Worm (Caenorhabditis elegans) whole organism, L4/young adult: ENCODE results near the gene B0361.4.

ENCODE experiments used
- W03F9.2 ChIP-seq: fragments of 150-350 bp; optimal IDR thresholded peaks from 2 replicates; lab custom pipeline; 2014; ENCODE audit warnings: missing biosample characterization, missing genetic modification characterization
- him-1 ChIP-seq: sonication (generic microtip); optimal IDR thresholded peaks from 2 replicates; lab custom pipeline; 2016; ENCODE audit warnings: missing genotype, missing genetic modification reagents, missing genetic modification characterization, missing compliant biosample characterization

DNA sequence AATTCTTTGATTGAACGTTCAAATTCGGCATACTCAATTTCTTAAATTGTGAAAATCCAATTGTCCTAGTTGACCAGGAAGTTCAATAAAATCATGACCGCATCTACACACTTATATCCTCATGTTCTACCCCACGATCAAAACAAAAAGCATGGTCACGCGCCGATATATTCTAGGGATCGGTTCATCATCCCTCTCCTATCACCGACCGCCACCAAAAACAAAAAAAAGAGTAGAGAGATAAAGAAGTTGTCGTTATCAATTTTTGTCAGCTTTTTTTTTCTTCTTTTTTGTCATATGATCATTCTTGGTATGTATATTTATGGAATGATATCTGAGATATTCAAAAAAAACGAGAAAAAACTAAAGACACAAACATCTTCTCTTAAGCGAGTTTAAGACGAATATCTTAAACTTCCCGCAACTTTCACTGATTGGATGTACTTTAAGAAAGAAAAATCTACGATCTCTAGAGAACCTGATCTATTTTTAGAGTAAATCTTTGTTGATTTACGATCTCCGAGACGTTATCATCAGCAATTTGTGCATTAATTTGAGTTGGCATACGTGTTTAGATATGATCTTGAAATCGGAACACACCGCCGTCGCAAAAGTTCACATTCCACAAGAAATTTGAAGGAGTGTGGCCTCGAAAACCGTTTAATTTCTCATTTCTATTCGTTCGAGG, 46.3 kb downstream of the B0361.4 start:
- TF ChIP-seq him-1 (no peak), W03F9.2 (tag; lab: Kevin White, UChicago) (no peak)
